Worm (Caenorhabditis elegans): ENCODE data around the gene Y47D7A.3.

DNA sequence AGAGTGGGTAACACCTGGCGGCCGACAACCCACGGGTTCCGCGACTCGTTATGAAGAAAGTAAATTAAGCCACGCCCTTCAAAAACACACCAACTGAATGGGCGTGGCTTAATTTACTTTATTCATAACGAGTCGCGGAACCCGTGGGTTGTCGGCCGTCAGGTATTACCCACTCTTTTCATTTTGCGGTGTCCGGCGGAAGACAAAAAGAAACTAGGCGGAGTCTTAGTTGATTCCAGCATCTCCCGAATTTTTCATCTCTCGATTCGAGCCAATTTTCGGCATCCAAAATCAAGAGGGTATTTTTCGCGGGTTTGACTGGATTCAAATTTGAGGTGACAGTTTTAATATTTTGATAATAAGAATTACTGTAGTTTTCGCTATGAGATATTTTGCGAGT lies 36.9 kb downstream of the Y47D7A.3 start:
- TF ChIP-seq ztf-7 (tag; optimal IDR thresholded peaks at IDR 0.05) (no peak), lin-39 (tag; optimal IDR thresholded peaks at IDR 0.05) (no peak), nhr-6 (tag; optimal IDR thresholded peaks at IDR 0.05) (no peak), pha-4 (GFP tag; IDR thresholded peaks at IDR 0.05) (no peak), pha-4 (tag; optimal IDR thresholded peaks at IDR 0.05) (no peak), aha-1 (tag) (no peak), tag-97 (GFP tag; IDR thresholded peaks at IDR 0.05) (no peak), daf-16 (GFP tag; optimal IDR thresholded peaks at IDR 0.05) (no peak), daf-16 (tag; optimal IDR thresholded peaks at IDR 0.05) (no peak), ces-1 (GFP tag; optimal IDR thresholded peaks at IDR 0.05) (no peak), ztf-11 (tag; optimal IDR thresholded peaks at IDR 0.05) (no peak), zfp-3 (GFP tag; conservative IDR thresholded peaks at IDR 0.05) (no peak), vab-7 (GFP tag; IDR thresholded peaks at IDR 0.05) (no peak), lin-13 (GFP tag; optimal IDR thresholded peaks at IDR 0.05) (no peak)

Measured in whole organism, L4 larva.